Fruit fly (Drosophila melanogaster) whole organism, embryonic: ENCODE measurements around the gene CG10298.

Source experiments
- Adf1 ChIP-seq: fragments of 200-800 bp; sonication (Bioruptor generic); IDR thresholded peaks from 2 replicates; pipeline ENCODE4 v1.3.6; 2022; ENCODE audit warnings: missing biosample characterization, missing genetic modification characterization
- Atf-2 ChIP-seq: fragments of 200-800 bp; sonication (Bioruptor generic); optimal IDR thresholded peaks from 2 replicates; lab custom pipeline; 2016; ENCODE audit warnings: missing biosample characterization, missing genetic modification characterization
- Blimp-1 ChIP-seq: fragments of 200-800 bp; sonication (Bioruptor generic); optimal IDR thresholded peaks from 3 replicates; lab custom pipeline; 2018; ENCODE audit warnings: missing biosample characterization, missing genetic modification characterization, mild to moderate bottlenecking, moderate library complexity, missing genetic modification reagents
- CG13287 ChIP-seq: fragments of 200-800 bp; sonication (Bioruptor generic); IDR thresholded peaks from 2 replicates; pipeline ENCODE4 v1.3.6; 2022; ENCODE audit warnings: missing biosample characterization, missing genetic modification characterization; ENCODE audit not compliant: partially characterized antibody
- CG13296 ChIP-seq: fragments of 200-800 bp; sonication (Bioruptor generic); optimal IDR thresholded peaks from 3 replicates; lab custom pipeline; 2018; ENCODE audit warnings: missing biosample characterization, mild to moderate bottlenecking, missing genetic modification characterization
- CG13775 ChIP-seq: fragments of 200-800 bp; sonication (Bioruptor generic); optimal IDR thresholded peaks from 3 replicates; lab custom pipeline; 2017; ENCODE audit warnings: missing biosample characterization, mild to moderate bottlenecking, missing genetic modification characterization
- CG13894 ChIP-seq: fragments of 200-800 bp; sonication (Bioruptor generic); optimal IDR thresholded peaks from 3 replicates; lab custom pipeline; 2018; ENCODE audit warnings: missing biosample characterization, mild to moderate bottlenecking, missing genetic modification characterization, moderate library complexity
- CG17328 ChIP-seq: fragments of 200-800 bp; sonication (Bioruptor generic); IDR thresholded peaks from 2 replicates; pipeline ENCODE4 v1.3.6; 2022; ENCODE audit warnings: missing biosample characterization, missing genetic modification characterization
- CG32767 ChIP-seq: fragments of 200-800 bp; sonication (Bioruptor generic); IDR thresholded peaks from 2 replicates; pipeline ENCODE4 v1.3.6; 2022; ENCODE audit warnings: missing biosample characterization, missing genetic modification characterization
- CG42726 ChIP-seq: fragments of 200-800 bp; sonication (Bioruptor generic); IDR thresholded peaks from 2 replicates; pipeline ENCODE4 v1.3.6; 2022; ENCODE audit warnings: missing biosample characterization, missing genetic modification characterization; ENCODE audit not compliant: partially characterized antibody
- CG4282 ChIP-seq: fragments of 200-800 bp; sonication (Bioruptor generic); optimal IDR thresholded peaks from 2 replicates; lab custom pipeline; 2016; ENCODE audit warnings: missing biosample characterization, missing genetic modification characterization
- CG4360 ChIP-seq: fragments of 200-800 bp; sonication (Bioruptor generic); IDR thresholded peaks from 2 replicates; pipeline ENCODE4 v1.3.6; 2022; ENCODE audit warnings: missing biosample characterization, missing genetic modification characterization
- CG6654 ChIP-seq: fragments of 200-800 bp; sonication (Bioruptor generic); optimal IDR thresholded peaks from 2 replicates; lab custom pipeline; 2017; ENCODE audit warnings: missing biosample characterization, mild to moderate bottlenecking, missing genetic modification characterization
- CG7357 ChIP-seq: fragments of 200-800 bp; sonication (Bioruptor generic); IDR thresholded peaks from 3 replicates; pipeline ENCODE4 v1.3.6; 2022; ENCODE audit warnings: missing biosample characterization, missing genetic modification characterization
- CG7786 ChIP-seq: fragments of 200-800 bp; sonication (Bioruptor generic); optimal IDR thresholded peaks from 2 replicates; lab custom pipeline; 2016; ENCODE audit warnings: missing biosample characterization, missing genetic modification characterization
- CG8089 ChIP-seq: fragments of 200-800 bp; sonication (Bioruptor generic); optimal IDR thresholded peaks from 3 replicates; lab custom pipeline; 2016; ENCODE audit warnings: missing biosample characterization, missing genetic modification characterization
- CG8924 ChIP-seq: fragments of 200-800 bp; optimal IDR thresholded peaks from 3 replicates; lab custom pipeline; 2019; ENCODE audit warnings: missing biosample characterization, mild to moderate bottlenecking, missing genetic modification characterization, moderate library complexity
- CrebB ChIP-seq: fragments of 200-800 bp; sonication (Bioruptor generic); optimal IDR thresholded peaks from 3 replicates; lab custom pipeline; 2018; ENCODE audit warnings: missing biosample characterization, mild to moderate bottlenecking, missing genetic modification characterization
- E2f2 ChIP-seq: fragments of 200-800 bp; sonication (Bioruptor generic); IDR thresholded peaks from 2 replicates; pipeline ENCODE4 v1.3.6; 2022; ENCODE audit warnings: missing biosample characterization, missing genetic modification characterization
- HLH54F ChIP-seq: fragments of 200-800 bp; sonication (Bioruptor generic); optimal IDR thresholded peaks from 3 replicates; lab custom pipeline; 2016; ENCODE audit warnings: missing biosample characterization, missing genetic modification characterization
- Hmr ChIP-seq: fragments of 200-800 bp; sonication (Bioruptor generic); optimal IDR thresholded peaks from 3 replicates; lab custom pipeline; 2017; ENCODE audit warnings: mild to moderate bottlenecking, missing biosample characterization, missing genetic modification reagents, missing genetic modification characterization
- Mad ChIP-seq: fragments of 200-800 bp; sonication (Bioruptor generic); optimal IDR thresholded peaks from 2 replicates; lab custom pipeline; 2016; ENCODE audit warnings: missing biosample characterization, missing genetic modification characterization
- NC2α ChIP-seq: fragments of 200-800 bp; sonication (Bioruptor generic); optimal IDR thresholded peaks from 2 replicates; lab custom pipeline; 2016; ENCODE audit warnings: missing biosample characterization, missing genetic modification characterization
- Nf-YC ChIP-seq: fragments of 200-800 bp; optimal IDR thresholded peaks from 3 replicates; lab custom pipeline; 2019; ENCODE audit warnings: missing biosample characterization, mild to moderate bottlenecking, missing genetic modification characterization, moderate library complexity
- Side ChIP-seq: fragments of 200-800 bp; sonication (Bioruptor generic); optimal IDR thresholded peaks from 2 replicates; lab custom pipeline; 2016; ENCODE audit warnings: missing biosample characterization, missing genetic modification characterization
- Usf ChIP-seq: fragments of 200-800 bp; sonication (Bioruptor generic); optimal IDR thresholded peaks from 2 replicates; lab custom pipeline; 2017; ENCODE audit warnings: missing genotype, missing biosample characterization, missing genetic modification characterization
- ab ChIP-seq: fragments of 200-800 bp; sonication (Bioruptor generic); optimal IDR thresholded peaks from 2 replicates; lab custom pipeline; 2016; ENCODE audit warnings: missing biosample characterization, missing genetic modification characterization
- ap ChIP-seq: fragments of 200-800 bp; sonication (Bioruptor generic); IDR thresholded peaks from 2 replicates; pipeline ENCODE4 v1.3.6; 2022; ENCODE audit warnings: missing biosample characterization, missing genetic modification characterization
- bab2 ChIP-seq: fragments of 200-800 bp; sonication (Bioruptor generic); optimal IDR thresholded peaks from 2 replicates; lab custom pipeline; 2016; ENCODE audit warnings: missing biosample characterization, missing genetic modification characterization
- bcd ChIP-seq: fragments of 200-800 bp; sonication (Bioruptor generic); optimal IDR thresholded peaks from 2 replicates; lab custom pipeline; 2017; ENCODE audit warnings: missing biosample characterization, mild to moderate bottlenecking, missing genetic modification characterization
- da ChIP-seq: fragments of 200-800 bp; sonication (Bioruptor generic); optimal IDR thresholded peaks from 2 replicates; lab custom pipeline; 2016; ENCODE audit warnings: missing biosample characterization, missing genetic modification characterization
- dati ChIP-seq: fragments of 200-800 bp; sonication (Bioruptor generic); IDR thresholded peaks from 2 replicates; pipeline ENCODE4 v1.3.6; 2022; ENCODE audit warnings: missing biosample characterization, missing genetic modification characterization
- dm ChIP-seq: fragments of 200-800 bp; sonication (Bioruptor generic); optimal IDR thresholded peaks from 3 replicates; lab custom pipeline; 2016; ENCODE audit warnings: missing biosample characterization, missing genetic modification characterization
- dysf ChIP-seq: fragments of 200-800 bp; sonication (Bioruptor generic); IDR thresholded peaks from 3 replicates; pipeline ENCODE4 v1.3.6; 2022; ENCODE audit warnings: missing biosample characterization, missing genetic modification characterization
- esg ChIP-seq: fragments of 200-800 bp; sonication (Bioruptor generic); conservative IDR thresholded peaks from 2 replicates; pipeline ENCODE4 v1.3.6; 2022; ENCODE audit warnings: missing biosample characterization, missing genetic modification characterization
- gro ChIP-seq: fragments of 200-800 bp; sonication (Bioruptor generic); optimal IDR thresholded peaks from 2 replicates; lab custom pipeline; 2016; ENCODE audit warnings: missing biosample characterization, missing genetic modification characterization
- her ChIP-seq: fragments of 200-800 bp; sonication (Bioruptor generic); optimal IDR thresholded peaks from 2 replicates; lab custom pipeline; 2016; ENCODE audit warnings: missing biosample characterization, missing genetic modification characterization
- jing ChIP-seq: fragments of 200-800 bp; sonication (Bioruptor generic); optimal IDR thresholded peaks from 2 replicates; lab custom pipeline; 2018; ENCODE audit warnings: missing biosample characterization, mild to moderate bottlenecking, missing genetic modification characterization
- lmd ChIP-seq: fragments of 200-800 bp; sonication (Bioruptor generic); IDR thresholded peaks from 2 replicates; pipeline ENCODE4 v1.3.6; 2022; ENCODE audit warnings: missing biosample characterization, missing genetic modification characterization
- lov ChIP-seq, 2 experiments: fragments of 200-800 bp in 1 of 2; fragments of >200 bp in 1 of 2; sonication (Bioruptor generic) in 1 of 2; IDR thresholded peaks in 1 of 2; optimal IDR thresholded peaks in 1 of 2; 2 replicates in 1 of 2; 3 replicates in 1 of 2; pipeline versions ENCODE4 v1.3.6 to Lab custom; 2017 to 2022; ENCODE audit warnings: missing biosample characterization in 1 of 2, missing genetic modification characterization in 1 of 2
- p53 ChIP-seq: fragments of 200-800 bp; sonication (Bioruptor generic); optimal IDR thresholded peaks from 2 replicates; lab custom pipeline; 2016; ENCODE audit warnings: missing biosample characterization, missing genetic modification characterization
- phol ChIP-seq: fragments of 200-800 bp; sonication (Bioruptor generic); optimal IDR thresholded peaks from 3 replicates; lab custom pipeline; 2018; ENCODE audit warnings: missing biosample characterization, mild to moderate bottlenecking, missing genetic modification characterization, moderate library complexity
- pita ChIP-seq: fragments of 200-800 bp; sonication (Bioruptor generic); optimal IDR thresholded peaks from 2 replicates; lab custom pipeline; 2017; ENCODE audit warnings: missing biosample characterization, mild to moderate bottlenecking, missing genetic modification characterization
- pnt ChIP-seq: fragments of 200-800 bp; sonication (Bioruptor generic); optimal IDR thresholded peaks from 3 replicates; lab custom pipeline; 2016; ENCODE audit warnings: missing biosample characterization, missing genetic modification characterization
- prd ChIP-seq, 3 experiments: fragments of >200 bp in 2 of 3; fragments of 200-800 bp in 1 of 3; sonication (Bioruptor generic) in 1 of 3; optimal IDR thresholded peaks in 2 of 3; IDR thresholded peaks in 1 of 3; 2 replicates in 2 of 3; 3 replicates in 1 of 3; pipeline versions ENCODE4 v1.3.6 to Lab custom; 2017 to 2022; ENCODE audit warnings: missing biosample characterization in 1 of 3, missing genetic modification characterization in 1 of 3
- pum ChIP-seq: fragments of 200-800 bp; sonication (Bioruptor generic); optimal IDR thresholded peaks from 2 replicates; lab custom pipeline; 2016; ENCODE audit warnings: missing biosample characterization, missing genetic modification characterization
- slp2 ChIP-seq: fragments of 200-800 bp; sonication (Bioruptor generic); optimal IDR thresholded peaks from 2 replicates; lab custom pipeline; 2016; ENCODE audit warnings: missing biosample characterization, missing genetic modification characterization
- toy ChIP-seq: fragments of 200-800 bp; sonication (Bioruptor generic); IDR thresholded peaks from 2 replicates; pipeline ENCODE4 v1.3.6; 2022; ENCODE audit warnings: missing biosample characterization, missing genetic modification characterization
- tup ChIP-seq: fragments of 200-800 bp; sonication (Bioruptor generic); optimal IDR thresholded peaks from 2 replicates; lab custom pipeline; 2016; ENCODE audit warnings: missing biosample characterization, mild to moderate bottlenecking, missing genetic modification characterization, moderate library complexity
- wdn ChIP-seq: fragments of 200-800 bp; sonication (Bioruptor generic); IDR thresholded peaks from 2 replicates; pipeline ENCODE4 v1.3.6; 2022; ENCODE audit warnings: missing biosample characterization, missing genetic modification characterization
- zfh1 ChIP-seq: fragments of 200-800 bp; sonication (Bioruptor generic); IDR thresholded peaks from 3 replicates; pipeline ENCODE4 v1.3.6; 2022; ENCODE audit warnings: missing biosample characterization, missing genetic modification characterization

Gene CG10298

dm6 chr3R:6368100-6368499, 25.3 kb downstream of the CG10298 start, which contains the start of gene CG42724 (continued):
- peak; percentile 39 for TF ChIP-seq slp2 (GFP tag; lab: Kevin White, UChicago)
- TF ChIP-seq p53 (GFP tag; lab: Kevin White, UChicago), result peak; percentile 44
- TF ChIP-seq CG7357 (GFP tag; lab: Robert Waterston, UW), result no peak
- TF ChIP-seq CG6654, result no peak
- peak; percentile 81 for TF ChIP-seq HLH54F
- no peak for TF ChIP-seq CG8924
- no peak for TF ChIP-seq lov (optimal IDR thresholded peaks at IDR 0.05; lab: Kevin White, UChicago)
- 0 out of 3 replicates have a peak, but pooled peaks have one; percentile 32 for TF ChIP-seq lov (GFP tag; IDR thresholded peaks at IDR 0.05; lab: Robert Waterston, UW)
- TF ChIP-seq pnt (GFP tag; lab: Kevin White, UChicago), result peak; percentile 70
- TF ChIP-seq Hmr (GFP tag; lab: Kevin White, UChicago), result no peak
- TF ChIP-seq Mad (GFP tag; lab: Kevin White, UChicago), result peak; percentile 65
- TF ChIP-seq ab (GFP tag; lab: Kevin White, UChicago), result peak; percentile 8
- TF ChIP-seq ap (GFP tag; lab: Robert Waterston, UW), result no peak
- TF ChIP-seq jing, result no peak
- peak; percentile 46; the same call in 1 of the 3 replicates for TF ChIP-seq zfh1 (GFP tag; lab: Robert Waterston, UW)
- peak; percentile 72 for TF ChIP-seq bab2 (GFP tag; lab: Kevin White, UChicago)
- TF ChIP-seq wdn (GFP tag; lab: Robert Waterston, UW), result 0 out of 2 replicates have a peak, but pooled peaks have one; percentile 21
- TF ChIP-seq CG4360 (GFP tag; lab: Robert Waterston, UW), result no peak
- TF ChIP-seq pum (GFP tag; lab: Kevin White, UChicago), result peak; percentile 71
- peak; percentile 46 for TF ChIP-seq CG8089 (GFP tag; lab: Kevin White, UChicago)
- no peak for TF ChIP-seq CG42726 (GFP tag; lab: Robert Waterston, UW)
- no peak for TF ChIP-seq toy (GFP tag; lab: Robert Waterston, UW)
- peak; percentile 8; the same call in 1 of the 2 replicates for TF ChIP-seq CG13287 (GFP tag; lab: Robert Waterston, UW)
- peak; percentile 63 for TF ChIP-seq CrebB (tag; lab: Kevin White, UChicago)
- TF ChIP-seq CG32767 (GFP tag; lab: Robert Waterston, UW), result no peak
- peak; percentile 49 for TF ChIP-seq CG4282 (GFP tag; lab: Kevin White, UChicago)
- TF ChIP-seq Nf-YC (tag; lab: Kevin White, UChicago), result no peak
- TF ChIP-seq her (GFP tag; lab: Kevin White, UChicago), result peak; percentile 79
- peak; percentile 55 for TF ChIP-seq lmd (GFP tag; lab: Robert Waterston, UW)
- peak; percentile 46 for TF ChIP-seq esg (GFP tag; lab: Robert Waterston, UW)
- no peak for TF ChIP-seq CG13296
- no peak for TF ChIP-seq Adf1 (GFP tag; lab: Robert Waterston, UW)
- peak; percentile 77 for TF ChIP-seq Side (GFP tag; lab: Kevin White, UChicago)
- peak; percentile 30 for TF ChIP-seq Atf-2
- no peak for TF ChIP-seq Blimp-1 (GFP tag; lab: Kevin White, UChicago)
- TF ChIP-seq dysf (GFP tag; lab: Robert Waterston, UW), result peak; percentile 52; the same call in 2 of the 3 replicates
- no peak for TF ChIP-seq CG13894 (tag; lab: Kevin White, UChicago)
- no peak for TF ChIP-seq Usf
- TF ChIP-seq NC2α (GFP tag; lab: Kevin White, UChicago), result peak; percentile 45
- TF ChIP-seq da (GFP tag; lab: Kevin White, UChicago), result peak; percentile 34
- TF ChIP-seq dati, result no peak
- TF ChIP-seq pita (GFP tag; lab: Kevin White, UChicago), result no peak
- peak; percentile 9 for TF ChIP-seq bcd (GFP tag; lab: Kevin White, UChicago)
- peak; percentile 69 for TF ChIP-seq dm
- peak; percentile 54 for TF ChIP-seq phol (tag; lab: Kevin White, UChicago)
- TF ChIP-seq tup, result no peak
- TF ChIP-seq gro (GFP tag; lab: Kevin White, UChicago), result peak; percentile 80
- 0 out of 2 replicates have a peak, but pooled peaks have one; percentile 30 for TF ChIP-seq CG17328 (GFP tag; lab: Robert Waterston, UW)
- peak; percentile 71 for TF ChIP-seq CG7786 (GFP tag; lab: Kevin White, UChicago)
- TF ChIP-seq CG13775 (GFP tag; lab: Kevin White, UChicago), result peak; percentile 36
- TF ChIP-seq prd (optimal IDR thresholded peaks at IDR 0.05; lab: Kevin White, UChicago), result no peak
- TF ChIP-seq prd (GFP tag; IDR thresholded peaks at IDR 0.05; lab: Robert Waterston, UW), result peak; percentile 78
- TF ChIP-seq E2f2 (GFP tag; lab: Robert Waterston, UW), result peak; percentile 29; the same call in 1 of the 2 replicates
